Worm (Caenorhabditis elegans) whole organism, young adult: ENCODE data around the gene fipr-28.

Experiments used
- ama-1 ChIP-seq, 3 experiments: fragments of 150-350 bp in 1 of 3; sonication (generic microtip) in 2 of 3; optimal IDR thresholded peaks; 2 replicates each; lab custom pipeline; 2014 to 2018; ENCODE audit warnings: missing biosample characterization in 2 of 3, missing genetic modification characterization in 2 of 3, missing genetic modification reagents in 2 of 3
- him-1 ChIP-seq: sonication (generic microtip); optimal IDR thresholded peaks from 2 replicates; lab custom pipeline; 2016; ENCODE audit warnings: missing genotype, missing genetic modification reagents, missing genetic modification characterization, missing compliant biosample characterization

ce11 chrIV:16657488-16657982 lies 29.8 kb downstream of the fipr-28 start:
- TF ChIP-seq him-1 (tag; lab: Kevin White, UChicago): no peak
- TF ChIP-seq ama-1 (optimal IDR thresholded peaks at IDR 0.05; lab: Kevin White, UChicago): no peak
- no peak for TF ChIP-seq ama-1 (GFP tag; optimal IDR thresholded peaks at IDR 0.05; lab: Kevin White, UChicago)
